Fruit fly (Drosophila melanogaster): ENCODE measurements around the gene laf.

Gene laf

DNA sequence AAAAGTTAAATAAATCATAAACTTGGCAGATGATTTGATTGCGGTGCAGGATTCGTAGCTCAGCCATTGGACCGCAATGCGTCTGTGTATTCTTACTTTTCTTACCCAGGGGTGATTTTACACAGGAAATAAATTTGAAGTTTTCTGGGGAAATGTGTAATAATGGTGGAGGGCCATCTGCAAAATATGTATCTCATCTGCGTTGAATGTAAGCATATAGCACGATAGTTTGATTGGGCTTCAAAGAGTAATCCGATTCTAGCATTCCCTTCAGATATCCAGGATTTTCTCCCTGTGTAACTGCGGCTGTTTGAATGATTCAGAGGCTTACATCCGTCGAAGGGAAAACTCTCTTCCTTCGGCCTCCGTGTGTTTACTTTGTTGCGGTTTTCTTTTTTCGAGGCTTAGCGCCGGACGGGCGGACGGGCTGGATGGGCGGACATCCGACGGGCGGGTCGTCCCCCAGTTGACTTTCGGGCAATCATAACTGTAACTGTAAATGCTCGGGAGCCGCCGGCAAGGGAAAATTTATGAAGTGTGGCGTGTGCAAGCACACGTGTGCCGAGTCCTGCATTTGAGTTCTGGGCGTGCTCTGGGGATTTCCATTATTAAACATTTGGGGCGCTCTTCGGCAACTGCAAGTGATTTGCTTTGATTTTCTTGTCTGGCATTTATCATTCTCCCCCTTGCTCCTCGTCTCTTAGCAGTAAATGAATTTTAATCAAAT lies 7.9 kb upstream of the laf start (continued):
- peak; percentile 31 for TF ChIP-seq CG17568 (GFP tag; optimal IDR thresholded peaks at IDR 0.05)
- TF ChIP-seq HLHmδ (GFP tag; optimal IDR thresholded peaks at IDR 0.05), result no peak
- TF ChIP-seq sisA (GFP tag; IDR thresholded peaks at IDR 0.05), result peak; percentile 67
- TF ChIP-seq slp2 (GFP tag; optimal IDR thresholded peaks at IDR 0.05), result peak; percentile 72
- TF ChIP-seq CG10431 (GFP tag; optimal IDR thresholded peaks at IDR 0.05), result peak; percentile 14
- TF ChIP-seq Six4 (GFP tag; optimal IDR thresholded peaks at IDR 0.05), result peak; percentile 54
- TF ChIP-seq chn (GFP tag; optimal IDR thresholded peaks at IDR 0.05), result peak; percentile 79
- TF ChIP-seq insv (GFP tag; optimal IDR thresholded peaks at IDR 0.05), result no peak
- no peak for TF ChIP-seq hb (GFP tag; IDR thresholded peaks at IDR 0.05; ENCODE audit: partially characterized antibody)
- peak; percentile 69; the same call in 1 of the 2 replicates for TF ChIP-seq CG6689 (GFP tag; IDR thresholded peaks at IDR 0.05)
- no peak for TF ChIP-seq Bteb2 (GFP tag; optimal IDR thresholded peaks at IDR 0.05)
- no peak for TF ChIP-seq CG4328 (GFP tag; optimal IDR thresholded peaks at IDR 0.05)
- no peak for TF ChIP-seq CG11085 (GFP tag; IDR thresholded peaks at IDR 0.05)
- TF ChIP-seq CG4424 (GFP tag; optimal IDR thresholded peaks at IDR 0.05), result peak; percentile 81
- no peak for TF ChIP-seq CG18011 (GFP tag; optimal IDR thresholded peaks at IDR 0.05)
- TF ChIP-seq CrebB (tag; optimal IDR thresholded peaks at IDR 0.05), result peak; percentile 5
- TF ChIP-seq Optix (GFP tag; IDR thresholded peaks at IDR 0.05), result peak; percentile 56; the same call in 2 of the 3 replicates
- peak; percentile 30 for TF ChIP-seq CG8359 (GFP tag; optimal IDR thresholded peaks at IDR 0.05; ENCODE audit: borderline replicate concordance)
- peak; percentile 38 for TF ChIP-seq odd (GFP tag; optimal IDR thresholded peaks at IDR 0.05)
- peak; percentile 68 for TF ChIP-seq pum (GFP tag; optimal IDR thresholded peaks at IDR 0.05)
- no peak for TF ChIP-seq trh (GFP tag; optimal IDR thresholded peaks at IDR 0.05)
- no peak for TF ChIP-seq CG14860 (GFP tag; IDR thresholded peaks at IDR 0.05; ENCODE audit: partially characterized antibody)
- TF ChIP-seq peb (GFP tag; IDR thresholded peaks at IDR 0.05), result peak; percentile 48; the same call in 1 of the 2 replicates
- TF ChIP-seq H15 (GFP tag; IDR thresholded peaks at IDR 0.05), result peak; percentile 74; the same call in 2 of the 3 replicates
- TF ChIP-seq CG13287 (GFP tag; IDR thresholded peaks at IDR 0.05; ENCODE audit: partially characterized antibody), result no peak
- TF ChIP-seq CG10543 (GFP tag; optimal IDR thresholded peaks at IDR 0.05), result peak; percentile 46
- no peak for TF ChIP-seq CG2889 (GFP tag; IDR thresholded peaks at IDR 0.05)
- TF ChIP-seq CG16813 (GFP tag; IDR thresholded peaks at IDR 0.05; ENCODE audit: partially characterized antibody), result no peak
- no peak for TF ChIP-seq exex (tag; optimal IDR thresholded peaks at IDR 0.05)
- peak; percentile 38 for TF ChIP-seq Meics (GFP tag; optimal IDR thresholded peaks at IDR 0.05)
- TF ChIP-seq ind (GFP tag; optimal IDR thresholded peaks at IDR 0.05), result peak; percentile 48
- TF ChIP-seq Bgb (GFP tag; IDR thresholded peaks at IDR 0.05; ENCODE audit: partially characterized antibody), result no peak
- 0 out of 2 replicates have a peak, but pooled peaks have one; percentile 33 for TF ChIP-seq Atf6 (GFP tag; IDR thresholded peaks at IDR 0.05)
- TF ChIP-seq CG3065 (GFP tag; optimal IDR thresholded peaks at IDR 0.05), result peak; percentile 40
- TF ChIP-seq amos (GFP tag; IDR thresholded peaks at IDR 0.05; ENCODE audit: partially characterized antibody), result no peak
- TF ChIP-seq CG3726 (GFP tag; IDR thresholded peaks at IDR 0.05), result no peak
- TF ChIP-seq crp (GFP tag; optimal IDR thresholded peaks at IDR 0.05), result peak in 1 of 2 experiments; percentile 7
- TF ChIP-seq CG18619 (GFP tag; optimal IDR thresholded peaks at IDR 0.05), result peak; percentile 44
- peak; percentile 53 for TF ChIP-seq CG18599 (GFP tag; optimal IDR thresholded peaks at IDR 0.05)
- peak; percentile 62 for TF ChIP-seq Abd-B (GFP tag; optimal IDR thresholded peaks at IDR 0.05)
- peak; percentile 75 for TF ChIP-seq nmo (GFP tag; optimal IDR thresholded peaks at IDR 0.05)
- peak; percentile 50 for TF ChIP-seq CG10462 (GFP tag; optimal IDR thresholded peaks at IDR 0.05)
- TF ChIP-seq CG7357 (GFP tag; IDR thresholded peaks at IDR 0.05), result peak; percentile 42; the same call in 1 of the 3 replicates
- no peak for TF ChIP-seq CG3995 (GFP tag; optimal IDR thresholded peaks at IDR 0.05)
- TF ChIP-seq scrt (GFP tag; optimal IDR thresholded peaks at IDR 0.05), result peak; percentile 5
- TF ChIP-seq kah (GFP tag; optimal IDR thresholded peaks at IDR 0.05), result no peak
- TF ChIP-seq Ada2b (GFP tag; IDR thresholded peaks at IDR 0.05), result peak; percentile 46; the same call in 1 of the 2 replicates
- TF ChIP-seq Ets65A (GFP tag), result peak; percentile 90

Data from whole organism, embryonic.